Worm (Caenorhabditis elegans) whole organism, mixed stage, embryonic: ENCODE measurements around the gene pfd-2.

Experiments used
- elt-3 ChIP-seq: fragments of 150-350 bp; optimal IDR thresholded peaks from 2 replicates; lab custom pipeline; 2014; ENCODE audit warnings: missing biosample characterization, missing genetic modification characterization
- mep-1 ChIP-seq: fragments of 150-350 bp; optimal IDR thresholded peaks from 2 replicates; lab custom pipeline; 2017; ENCODE audit warnings: missing biosample characterization, missing genetic modification reagents, missing genetic modification characterization, inconsistent platforms
- nhr-28 ChIP-seq: fragments of 150-350 bp; optimal IDR thresholded peaks from 2 replicates; lab custom pipeline; 2014; ENCODE audit warnings: missing biosample characterization, missing genetic modification characterization
- nhr-76 ChIP-seq: sonication (generic microtip); optimal IDR thresholded peaks from 2 replicates; lab custom pipeline; 2017; ENCODE audit warnings: missing biosample characterization, missing genetic modification characterization
- sptf-1 ChIP-seq: sonication (generic microtip); optimal IDR thresholded peaks from 2 replicates; lab custom pipeline; 2017; ENCODE audit warnings: mild to moderate bottlenecking, missing genetic modification characterization, moderate library complexity, missing compliant biosample characterization
- unc-62 ChIP-seq: fragments of 150-350 bp; optimal IDR thresholded peaks from 2 replicates; lab custom pipeline; 2014; ENCODE audit warnings: missing biosample characterization, missing genetic modification reagents, missing genetic modification characterization
- ztf-11 ChIP-seq: fragments of 150-350 bp; optimal IDR thresholded peaks from 2 replicates; lab custom pipeline; 2014; ENCODE audit warnings: missing biosample characterization, missing genetic modification characterization

ce11 chrII:4320455-4320854, 6.1 kb upstream of the pfd-2 start, which contains the start of gene Y52E8A.2:
- no peak for TF ChIP-seq sptf-1 (tag; lab: Kevin White, UChicago)
- no peak for TF ChIP-seq nhr-28 (tag; lab: Kevin White, UChicago)
- TF ChIP-seq unc-62 (GFP tag; lab: Kevin White, UChicago): no peak
- TF ChIP-seq ztf-11 (tag; lab: Kevin White, UChicago): no peak
- TF ChIP-seq mep-1 (tag; lab: Kevin White, UChicago): no peak
- TF ChIP-seq elt-3 (tag; lab: Kevin White, UChicago): no peak
- no peak for TF ChIP-seq nhr-76 (tag; lab: Kevin White, UChicago)
